Worm (Caenorhabditis elegans): ENCODE data around the gene F09C8.2.

F09C8.2 gene

DNA sequence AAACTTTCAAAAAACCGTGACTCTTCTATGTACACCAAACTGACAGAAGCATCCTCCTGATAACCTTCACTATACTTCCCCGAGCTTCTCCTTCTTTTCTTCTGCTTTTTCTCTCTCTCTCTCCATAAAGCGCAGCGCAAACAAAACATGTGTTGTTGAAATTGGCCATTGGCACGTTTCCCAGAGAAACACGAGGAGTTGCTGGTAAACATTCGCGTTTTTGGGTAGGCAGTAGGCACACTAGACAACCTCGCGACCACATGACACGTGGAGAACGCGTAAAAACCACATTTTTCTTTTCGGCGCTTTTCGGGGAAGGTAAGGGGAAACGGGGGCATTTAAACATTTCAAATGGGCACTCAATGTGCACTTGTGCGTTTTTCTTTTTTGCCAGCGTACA is 15.8 kb downstream of the F09C8.2 start (continued):
- 0 out of 2 replicates have a peak, but pooled peaks have one; percentile 17 for TF ChIP-seq B0019.2 (GFP tag; conservative IDR thresholded peaks at IDR 0.05)
- TF ChIP-seq F33H1.4 (GFP tag; IDR thresholded peaks at IDR 0.05) = no peak
- no peak for TF ChIP-seq snpc-1.1 (tag; optimal IDR thresholded peaks at IDR 0.05; ENCODE audit: insufficient read depth)
- TF ChIP-seq rcor-1 (GFP tag; IDR thresholded peaks at IDR 0.05) = no peak

- no peak for TF ChIP-seq dpff-1 (tag; optimal IDR thresholded peaks at IDR 0.05)
- no peak for TF ChIP-seq nfya-1 (tag; optimal IDR thresholded peaks at IDR 0.05; ENCODE audit: borderline replicate concordance, insufficient read depth)
- no peak for TF ChIP-seq K11D2.4 (GFP tag; IDR thresholded peaks at IDR 0.05)
- TF ChIP-seq snpc-4 (GFP tag; optimal IDR thresholded peaks at IDR 0.05) = no peak
- TF ChIP-seq snpc-4 (tag; optimal IDR thresholded peaks at IDR 0.05) = no peak
- no peak for TF ChIP-seq snpc-1.3 (tag; optimal IDR thresholded peaks at IDR 0.05; ENCODE audit: insufficient read depth)
- no peak for TF ChIP-seq mcd-1 (GFP tag; IDR thresholded peaks at IDR 0.05)
- TF ChIP-seq lin-26 (GFP tag; IDR thresholded peaks at IDR 0.05) = no peak
- TF ChIP-seq sea-2 (GFP tag; IDR thresholded peaks at IDR 0.05) = no peak
- no peak for TF ChIP-seq ceh-100 (GFP tag; IDR thresholded peaks at IDR 0.05)
- TF ChIP-seq mxl-1 (tag; optimal IDR thresholded peaks at IDR 0.05) = no peak
- no peak for TF ChIP-seq gei-17 (GFP tag; optimal IDR thresholded peaks at IDR 0.05)
- TF ChIP-seq somi-1 (GFP tag; optimal IDR thresholded peaks at IDR 0.05) = no peak
- TF ChIP-seq B0035.1 (tag; optimal IDR thresholded peaks at IDR 0.05) = no peak
- TF ChIP-seq F55B11.4 (tag; optimal IDR thresholded peaks at IDR 0.05; ENCODE audit: borderline replicate concordance, insufficient read depth) = no peak
Observed at ce11 chrX:16130213-16130612, 16.6 kb downstream of the F09C8.2 start.

ce11 chrX:16128794-16129193 is 18.0 kb downstream of the F09C8.2 start, which contains the start of gene ZK1073.1:
Gene ZK1073.1, minus strand, starts transcription at chrX:16128865.
- TF ChIP-seq ceh-27 (GFP tag; optimal IDR thresholded peaks at IDR 0.05) (peak; percentile 14), zfh-2 (GFP tag; conservative IDR thresholded peaks at IDR 0.05) (peak; percentile 95), attf-5 (GFP tag; optimal IDR thresholded peaks at IDR 0.05) (peak; percentile 24), ceh-100 (GFP tag; IDR thresholded peaks at IDR 0.05) (no peak), rcor-1 (GFP tag; IDR thresholded peaks at IDR 0.05) (peak; percentile 35; the same call in 1 of the 2 replicates), lin-35 (GFP tag; optimal IDR thresholded peaks at IDR 0.05) (peak in 1 of 3 experiments; percentile 37), snpc-4 (GFP tag; optimal IDR thresholded peaks at IDR 0.05) (no peak), snpc-4 (tag; optimal IDR thresholded peaks at IDR 0.05) (peak in 1 of 4 experiments; percentile 14), lin-40 (tag; optimal IDR thresholded peaks at IDR 0.05) (peak; percentile 18), ama-1 (optimal IDR thresholded peaks at IDR 0.05) (peak; percentile 2), ama-1 (GFP tag; optimal IDR thresholded peaks at IDR 0.05) (no peak), attf-3 (GFP tag; conservative IDR thresholded peaks at IDR 0.05) (no peak), nfya-2 (GFP tag; IDR thresholded peaks at IDR 0.05) (no peak), ets-4 (GFP tag; optimal IDR thresholded peaks at IDR 0.05) (no peak), K12H6.12 (tag; optimal IDR thresholded peaks at IDR 0.05) (peak; percentile 81), chd-7 (tag; optimal IDR thresholded peaks at IDR 0.05) (peak; percentile 55), B0336.3 (GFP tag; IDR thresholded peaks at IDR 0.05) (peak; percentile 44; the same call in 1 of the 2 replicates), cebp-1 (GFP tag; IDR thresholded peaks at IDR 0.05) (no peak), cebp-1 (tag; optimal IDR thresholded peaks at IDR 0.05) (peak; percentile 62), ceh-79 (tag; optimal IDR thresholded peaks at IDR 0.05) (no peak)

- TF ChIP-seq akir-1 (GFP tag; optimal IDR thresholded peaks at IDR 0.05) = no peak
- no peak for TF ChIP-seq F57A8.1 (GFP tag; optimal IDR thresholded peaks at IDR 0.05)
- 0 out of 2 replicates have a peak, but pooled peaks have one; percentile 53 for TF ChIP-seq F37B4.10 (GFP tag; IDR thresholded peaks at IDR 0.05)
- no peak for TF ChIP-seq attf-5 (GFP tag; optimal IDR thresholded peaks at IDR 0.05)
- no peak for TF ChIP-seq unc-62 (GFP tag; optimal IDR thresholded peaks at IDR 0.05)
- TF ChIP-seq nhr-120 (GFP tag; IDR thresholded peaks at IDR 0.05) = 0 out of 2 replicates have a peak, but pooled peaks have one; percentile 68
- TF ChIP-seq bed-1 (GFP tag; IDR thresholded peaks at IDR 0.05) = no peak
- TF ChIP-seq B0261.1 (tag; optimal IDR thresholded peaks at IDR 0.05) = no peak
- TF ChIP-seq hmg-1.2 (GFP tag; IDR thresholded peaks at IDR 0.05) = no peak
- no peak for TF ChIP-seq lin-26 (GFP tag; IDR thresholded peaks at IDR 0.05)
- TF ChIP-seq mcd-1 (GFP tag; IDR thresholded peaks at IDR 0.05) = no peak
Observed at ce11 chrX:16124794-16125193, 22.0 kb downstream of the F09C8.2 start.

Data from whole organism, young adult.